Worm (Caenorhabditis elegans): Measurements from ENCODE around the gene F09C6.3.

The F09C6.3 gene

ce11 chrV:16873642-16874041 is 6.3 kb downstream of the F09C6.3 start, which contains the start of gene srw-23:
srw-23 (plus strand) TSS chrV:16873942.
- TF ChIP-seq daf-12 (tag; optimal IDR thresholded peaks at IDR 0.05), result no peak
- no peak for TF ChIP-seq nhr-25 (tag; optimal IDR thresholded peaks at IDR 0.05)
- no peak for TF ChIP-seq nhr-237 (tag; optimal IDR thresholded peaks at IDR 0.05)
- TF ChIP-seq hmg-11 (tag; optimal IDR thresholded peaks at IDR 0.05), result no peak
- TF ChIP-seq ceh-82 (tag; optimal IDR thresholded peaks at IDR 0.05), result no peak
- TF ChIP-seq ZK546.5 (tag; optimal IDR thresholded peaks at IDR 0.05), result no peak
- TF ChIP-seq pqm-1 (tag; optimal IDR thresholded peaks at IDR 0.05), result no peak

- no peak for TF ChIP-seq nhr-67 (tag; optimal IDR thresholded peaks at IDR 0.05)
- no peak for TF ChIP-seq nhr-237 (tag; optimal IDR thresholded peaks at IDR 0.05)
- no peak for TF ChIP-seq mdl-1 (tag; optimal IDR thresholded peaks at IDR 0.05)
- no peak for TF ChIP-seq ztf-11 (tag; optimal IDR thresholded peaks at IDR 0.05)
- no peak for TF ChIP-seq R02D3.7 (tag; optimal IDR thresholded peaks at IDR 0.05)
- no peak for TF ChIP-seq nfya-1 (tag; optimal IDR thresholded peaks at IDR 0.05; ENCODE audit: insufficient read depth)
- TF ChIP-seq fkh-10 (GFP tag; optimal IDR thresholded peaks at IDR 0.05), result no peak
- TF ChIP-seq lsy-12 (tag; optimal IDR thresholded peaks at IDR 0.05), result no peak
- TF ChIP-seq hmg-11 (tag; optimal IDR thresholded peaks at IDR 0.05), result no peak
- no peak for TF ChIP-seq ama-1 (optimal IDR thresholded peaks at IDR 0.05)
- no peak for TF ChIP-seq egl-27 (tag; optimal IDR thresholded peaks at IDR 0.05)
- TF ChIP-seq ceh-28 (tag; optimal IDR thresholded peaks at IDR 0.05), result no peak
- no peak for TF ChIP-seq ceh-82 (tag; optimal IDR thresholded peaks at IDR 0.05)
- no peak for TF ChIP-seq elt-3 (tag; optimal IDR thresholded peaks at IDR 0.05)
- no peak for TF ChIP-seq nhr-77 (tag; optimal IDR thresholded peaks at IDR 0.05)
- no peak for TF ChIP-seq nhr-76 (tag; optimal IDR thresholded peaks at IDR 0.05)
Observed at ce11 chrV:16871387-16871786, 8.6 kb downstream of the F09C6.3 start, which contains the start of gene thn-4. thn-4 (minus strand) TSS chrV:16871487.

ce11 chrV:16869740-16870139 is 10.2 kb downstream of the F09C6.3 start, which contains the start of gene clec-33:
clec-33 (minus strand) TSS chrV:16869840.
- TF ChIP-seq fos-1 (tag; optimal IDR thresholded peaks at IDR 0.05), result no peak
- no peak for TF ChIP-seq nfya-1 (tag; optimal IDR thresholded peaks at IDR 0.05; ENCODE audit: insufficient read depth)
- no peak for TF ChIP-seq unc-62 (GFP tag; optimal IDR thresholded peaks at IDR 0.05)
- TF ChIP-seq eor-1 (tag; optimal IDR thresholded peaks at IDR 0.05), result no peak
- TF ChIP-seq ZK546.5 (tag; optimal IDR thresholded peaks at IDR 0.05), result no peak
- TF ChIP-seq nhr-28 (tag; optimal IDR thresholded peaks at IDR 0.05), result no peak
- no peak for TF ChIP-seq egl-5 (tag; optimal IDR thresholded peaks at IDR 0.05)
- no peak for TF ChIP-seq tbx-2 (tag; optimal IDR thresholded peaks at IDR 0.05)
- TF ChIP-seq zag-1 (tag; optimal IDR thresholded peaks at IDR 0.05), result no peak
- no peak for TF ChIP-seq aly-2 (tag; optimal IDR thresholded peaks at IDR 0.05)
- no peak for TF ChIP-seq elt-3 (tag; optimal IDR thresholded peaks at IDR 0.05)
- TF ChIP-seq nhr-76 (tag; optimal IDR thresholded peaks at IDR 0.05), result no peak

- TF ChIP-seq nfya-1 (tag; optimal IDR thresholded peaks at IDR 0.05; ENCODE audit: insufficient read depth), result no peak
- TF ChIP-seq elt-2 (tag; optimal IDR thresholded peaks at IDR 0.05), result no peak
- TF ChIP-seq lin-39 (tag; optimal IDR thresholded peaks at IDR 0.05), result no peak
Observed at ce11 chrV:16865404-16865803, 14.6 kb downstream of the F09C6.3 start, which contains the start of gene clec-28. clec-28 (plus strand) TSS chrV:16865704.

ce11 chrV:16861719-16862118 is 18.2 kb downstream of the F09C6.3 start, which contains the start of the genes clec-32 and clec-24:
clec-32 (minus strand) TSS chrV:16861819.
clec-24 (plus strand) TSS chrV:16862012.
- TF ChIP-seq aly-2 (tag; optimal IDR thresholded peaks at IDR 0.05) (no peak), fkh-2 (tag; optimal IDR thresholded peaks at IDR 0.05) (no peak)

ce11 chrV:16857977-16858479 is 21.9 kb downstream of the F09C6.3 start, which contains the start of the genes clec-31 and clec-22:
clec-31 (minus strand) TSS chrV:16858077.
clec-22 (plus strand) TSS chrV:16858429.
- TF ChIP-seq nhr-25 (tag; optimal IDR thresholded peaks at IDR 0.05), result no peak
- TF ChIP-seq ceh-28 (tag; optimal IDR thresholded peaks at IDR 0.05), result no peak
- TF ChIP-seq aly-2 (tag; optimal IDR thresholded peaks at IDR 0.05), result no peak
- TF ChIP-seq pha-4 (tag; optimal IDR thresholded peaks at IDR 0.05), result no peak
- TF ChIP-seq nhr-28 (tag; optimal IDR thresholded peaks at IDR 0.05), result no peak
- no peak for TF ChIP-seq nhr-237 (tag; optimal IDR thresholded peaks at IDR 0.05)
- no peak for TF ChIP-seq fkh-10 (GFP tag; optimal IDR thresholded peaks at IDR 0.05)
- no peak for TF ChIP-seq nhr-76 (tag; optimal IDR thresholded peaks at IDR 0.05)
- TF ChIP-seq mdl-1 (tag; optimal IDR thresholded peaks at IDR 0.05), result no peak
- TF ChIP-seq lsy-12 (tag; optimal IDR thresholded peaks at IDR 0.05), result no peak
- no peak for TF ChIP-seq ztf-4 (tag; optimal IDR thresholded peaks at IDR 0.05)
- no peak for TF ChIP-seq nhr-23 (tag; optimal IDR thresholded peaks at IDR 0.05)
- no peak for TF ChIP-seq skn-1 (tag; optimal IDR thresholded peaks at IDR 0.05)
- no peak for TF ChIP-seq snpc-4 (tag; optimal IDR thresholded peaks at IDR 0.05)
- no peak for TF ChIP-seq ztf-11 (tag; optimal IDR thresholded peaks at IDR 0.05)
- no peak for TF ChIP-seq nhr-11 (tag; optimal IDR thresholded peaks at IDR 0.05)
- no peak for TF ChIP-seq lin-15B (tag; optimal IDR thresholded peaks at IDR 0.05)

All from whole organism, L3 larva.